Worm (Caenorhabditis elegans): ENCODE results near the gene lec-11.

lec-11 gene

ce11 chrIV:6576728-6577101 is 13.2 kb downstream of the lec-11 start (continued):
- no peak for TF ChIP-seq nhr-237 (tag; optimal IDR thresholded peaks at IDR 0.05)
- no peak for TF ChIP-seq ztf-4 (tag; optimal IDR thresholded peaks at IDR 0.05)
- no peak for TF ChIP-seq unc-39 (tag; optimal IDR thresholded peaks at IDR 0.05)
- TF ChIP-seq unc-55 (GFP tag; optimal IDR thresholded peaks at IDR 0.05): peak; percentile 22
- no peak for TF ChIP-seq ceh-16 (tag; optimal IDR thresholded peaks at IDR 0.05)
- TF ChIP-seq nhr-10 (tag; optimal IDR thresholded peaks at IDR 0.05): no peak
- no peak for TF ChIP-seq elt-3 (tag; optimal IDR thresholded peaks at IDR 0.05)
- no peak for TF ChIP-seq nhr-12 (tag; optimal IDR thresholded peaks at IDR 0.05)
- TF ChIP-seq mbf-1 (tag; optimal IDR thresholded peaks at IDR 0.05): no peak
- TF ChIP-seq gmeb-1 (tag; optimal IDR thresholded peaks at IDR 0.05): peak; percentile 51
- TF ChIP-seq lsy-2 (tag; optimal IDR thresholded peaks at IDR 0.05): peak in 1 of 2 experiments; percentile 52
- no peak for TF ChIP-seq skn-1 (tag; optimal IDR thresholded peaks at IDR 0.05)
- peak; percentile 13 for TF ChIP-seq nhr-21 (tag; optimal IDR thresholded peaks at IDR 0.05)
- TF ChIP-seq lin-39 (tag; optimal IDR thresholded peaks at IDR 0.05): no peak

DNA sequence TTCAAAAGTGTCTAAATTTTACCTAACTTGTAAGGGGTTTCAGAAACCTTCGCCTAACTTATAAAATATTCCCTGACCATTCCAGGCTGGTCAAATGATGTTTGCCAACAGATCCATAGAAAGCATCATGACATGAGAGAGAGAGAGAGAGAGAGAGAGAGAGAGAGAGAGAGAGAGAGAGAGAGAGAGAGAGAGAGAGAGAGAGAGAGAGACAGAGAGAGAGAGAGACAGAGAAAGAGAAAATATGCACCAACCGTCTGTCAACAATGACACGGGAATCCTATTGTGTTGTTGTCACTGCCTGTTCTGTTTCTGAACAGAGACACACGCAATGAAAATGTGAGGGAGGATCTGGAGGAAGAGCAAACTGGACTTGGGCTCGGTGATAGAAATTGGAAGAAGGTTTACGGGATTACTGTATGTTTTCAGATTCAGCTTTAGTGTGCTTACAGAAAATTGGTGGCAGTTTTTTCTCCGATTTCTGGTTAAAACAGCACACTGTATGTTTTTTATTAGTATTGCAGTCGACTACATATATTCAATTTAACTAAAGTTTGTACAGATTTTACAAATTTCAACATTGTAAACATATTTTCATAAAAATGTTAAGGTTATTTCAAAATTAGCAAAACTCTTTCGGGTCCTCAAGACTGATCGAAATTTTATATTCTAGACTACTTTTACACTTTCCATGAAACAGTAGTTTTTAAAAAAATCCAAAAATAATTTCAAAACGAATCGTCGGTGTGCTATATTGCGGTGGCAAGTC is 13.8 kb downstream of the lec-11 start:
- TF ChIP-seq mdl-1 (tag; optimal IDR thresholded peaks at IDR 0.05): no peak
- TF ChIP-seq ceh-82 (tag; optimal IDR thresholded peaks at IDR 0.05): no peak
- no peak for TF ChIP-seq Y55F3AM.14 (GFP tag; optimal IDR thresholded peaks at IDR 0.05)
- peak; percentile 26 for TF ChIP-seq nhr-129 (tag; optimal IDR thresholded peaks at IDR 0.05)
- TF ChIP-seq nhr-10 (tag; optimal IDR thresholded peaks at IDR 0.05): no peak
- TF ChIP-seq ZK546.5 (tag; optimal IDR thresholded peaks at IDR 0.05): no peak
- TF ChIP-seq blmp-1 (tag; optimal IDR thresholded peaks at IDR 0.05; ENCODE audit: insufficient read depth): no peak
- no peak for TF ChIP-seq nhr-11 (tag; optimal IDR thresholded peaks at IDR 0.05)
- no peak for TF ChIP-seq alr-1 (tag; optimal IDR thresholded peaks at IDR 0.05)
- no peak for TF ChIP-seq ceh-16 (tag; optimal IDR thresholded peaks at IDR 0.05)
- TF ChIP-seq snpc-4 (tag; optimal IDR thresholded peaks at IDR 0.05): no peak
- TF ChIP-seq gmeb-1 (tag; optimal IDR thresholded peaks at IDR 0.05): peak; percentile 2
- no peak for TF ChIP-seq lin-13 (GFP tag; optimal IDR thresholded peaks at IDR 0.05)
- peak; percentile 30 for TF ChIP-seq crh-2 (tag; optimal IDR thresholded peaks at IDR 0.05)
- TF ChIP-seq lsy-2 (tag; optimal IDR thresholded peaks at IDR 0.05): no peak
- TF ChIP-seq mbf-1 (tag; optimal IDR thresholded peaks at IDR 0.05): no peak
- TF ChIP-seq nhr-237 (tag; optimal IDR thresholded peaks at IDR 0.05): no peak
- TF ChIP-seq sma-3 (GFP tag; optimal IDR thresholded peaks at IDR 0.05): no peak
- TF ChIP-seq mab-5 (tag; optimal IDR thresholded peaks at IDR 0.05): no peak
- no peak for TF ChIP-seq zag-1 (tag; optimal IDR thresholded peaks at IDR 0.05)
- TF ChIP-seq lin-11 (tag; optimal IDR thresholded peaks at IDR 0.05): no peak
- no peak for TF ChIP-seq aly-2 (tag; optimal IDR thresholded peaks at IDR 0.05)

DNA sequence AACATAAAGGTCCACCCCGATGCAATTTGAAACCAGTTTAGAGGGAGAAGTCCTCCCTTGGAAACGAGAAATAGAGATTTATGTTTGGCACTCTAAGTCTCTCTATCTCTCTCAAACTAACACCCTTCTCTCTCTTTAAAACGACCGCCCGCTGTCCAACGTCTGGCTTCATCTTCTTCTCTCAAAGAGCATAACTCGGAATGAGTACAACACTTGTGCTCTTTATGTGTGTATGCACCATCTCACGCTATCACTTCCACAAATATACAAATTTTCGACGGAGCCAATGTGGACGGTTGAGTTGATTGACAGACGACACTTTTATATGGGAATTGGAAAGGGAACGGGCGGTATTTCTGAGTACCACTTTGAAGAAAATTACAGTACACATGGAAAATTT is 15.6 kb downstream of the lec-11 start:
- TF ChIP-seq C34F6.9 (tag; optimal IDR thresholded peaks at IDR 0.05): peak; percentile 12
- TF ChIP-seq fos-1 (tag; optimal IDR thresholded peaks at IDR 0.05): peak; percentile 42
- TF ChIP-seq mab-5 (tag; optimal IDR thresholded peaks at IDR 0.05): no peak
- no peak for TF ChIP-seq nhr-11 (tag; optimal IDR thresholded peaks at IDR 0.05)
- TF ChIP-seq unc-62 (GFP tag; optimal IDR thresholded peaks at IDR 0.05): no peak

DNA sequence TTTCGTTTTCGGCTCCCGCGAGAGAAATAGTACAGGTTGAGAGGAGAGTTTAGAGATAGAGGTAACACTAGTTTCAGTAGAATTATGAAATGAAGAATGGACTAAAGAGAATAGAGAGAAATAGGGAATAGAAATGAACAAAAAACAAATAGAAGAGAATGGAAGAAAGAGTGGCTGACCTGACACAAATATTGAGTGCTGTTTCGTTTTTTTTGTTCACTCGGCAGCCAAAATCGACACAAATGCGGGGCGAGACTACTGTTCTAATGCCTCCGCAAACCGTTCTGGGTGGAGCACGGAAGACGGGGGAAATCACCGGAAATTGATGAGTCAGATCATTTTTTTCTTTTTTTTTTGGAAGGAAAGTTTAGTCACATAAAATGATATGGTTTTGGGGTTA is 17.3 kb downstream of the lec-11 start:
- no peak for TF ChIP-seq unc-55 (GFP tag; optimal IDR thresholded peaks at IDR 0.05)
- no peak for TF ChIP-seq lin-13 (GFP tag; optimal IDR thresholded peaks at IDR 0.05)
- no peak for TF ChIP-seq nhr-6 (tag; optimal IDR thresholded peaks at IDR 0.05)
- no peak for TF ChIP-seq lsy-2 (tag; optimal IDR thresholded peaks at IDR 0.05)
- no peak for TF ChIP-seq ama-1 (optimal IDR thresholded peaks at IDR 0.05)
- TF ChIP-seq R02D3.7 (tag; optimal IDR thresholded peaks at IDR 0.05): no peak
- TF ChIP-seq ceh-16 (tag; optimal IDR thresholded peaks at IDR 0.05): no peak
- TF ChIP-seq sma-3 (GFP tag; optimal IDR thresholded peaks at IDR 0.05): no peak

- TF ChIP-seq nhr-25 (tag; optimal IDR thresholded peaks at IDR 0.05) (no peak), lin-13 (GFP tag; optimal IDR thresholded peaks at IDR 0.05) (no peak), ztf-1 (GFP tag; conservative IDR thresholded peaks at IDR 0.05) (no peak), F13H6.1 (tag; optimal IDR thresholded peaks at IDR 0.05) (no peak), ztf-4 (tag; optimal IDR thresholded peaks at IDR 0.05) (no peak), aly-2 (tag; optimal IDR thresholded peaks at IDR 0.05) (no peak), nhr-21 (tag; optimal IDR thresholded peaks at IDR 0.05) (no peak), unc-62 (GFP tag; optimal IDR thresholded peaks at IDR 0.05) (no peak), skn-1 (tag; optimal IDR thresholded peaks at IDR 0.05) (no peak), C34F6.9 (tag; optimal IDR thresholded peaks at IDR 0.05) (no peak), crh-2 (tag; optimal IDR thresholded peaks at IDR 0.05) (no peak), unc-55 (GFP tag; optimal IDR thresholded peaks at IDR 0.05) (no peak), nhr-6 (tag; optimal IDR thresholded peaks at IDR 0.05) (no peak), fos-1 (tag; optimal IDR thresholded peaks at IDR 0.05) (no peak), elt-3 (tag; optimal IDR thresholded peaks at IDR 0.05) (no peak), sem-4 (tag; optimal IDR thresholded peaks at IDR 0.05) (no peak)
Observed at ce11 chrIV:6572238-6572637, 17.7 kb downstream of the lec-11 start, which contains the start of gene bicd-1. bicd-1 (minus strand) TSS chrIV:6572338.

Data from whole organism, L2 larva.